Worm (Caenorhabditis elegans): ENCODE measurements around the gene ser-2.

Gene ser-2

ce11 chrX:15276774-15277173 is 26.0 kb downstream of the ser-2 start (continued):
- peak; percentile 95 for TF ChIP-seq lin-14 (GFP tag; optimal IDR thresholded peaks at IDR 0.05)
- peak; percentile 35 for TF ChIP-seq nhr-90 (tag; optimal IDR thresholded peaks at IDR 0.05; ENCODE audit: poor library complexity)
- TF ChIP-seq zag-1 (tag; optimal IDR thresholded peaks at IDR 0.05): peak; percentile 65
- TF ChIP-seq F16B12.6 (tag; optimal IDR thresholded peaks at IDR 0.05): no peak
- TF ChIP-seq lin-13 (GFP tag; optimal IDR thresholded peaks at IDR 0.05): peak; percentile 58
- TF ChIP-seq rnt-1 (tag; optimal IDR thresholded peaks at IDR 0.05): peak; percentile 35
- TF ChIP-seq grh-1 (GFP tag; IDR thresholded peaks at IDR 0.05): peak; percentile 82

ce11 chrX:15276241-15276640 is 26.5 kb downstream of the ser-2 start:
- TF ChIP-seq pqm-1 (tag; optimal IDR thresholded peaks at IDR 0.05): peak; percentile 22
- peak; percentile 39 for TF ChIP-seq elt-2 (tag; optimal IDR thresholded peaks at IDR 0.05)
- no peak for TF ChIP-seq mdl-1 (tag; optimal IDR thresholded peaks at IDR 0.05)

ce11 chrX:15274827-15275761 is 27.7 kb downstream of the ser-2 start:
- TF ChIP-seq lin-13 (GFP tag; optimal IDR thresholded peaks at IDR 0.05) (peak; percentile 88), xbp-1 (tag; optimal IDR thresholded peaks at IDR 0.05) (peak; percentile 27), fkh-8 (tag; optimal IDR thresholded peaks at IDR 0.05) (peak; percentile 83), blmp-1 (tag; optimal IDR thresholded peaks at IDR 0.05) (peak; percentile 99), swsn-7 (tag; optimal IDR thresholded peaks at IDR 0.05) (peak; percentile 81), nhr-12 (tag; optimal IDR thresholded peaks at IDR 0.05) (no peak), pag-3 (tag; optimal IDR thresholded peaks at IDR 0.05; ENCODE audit: borderline replicate concordance, insufficient read depth) (no peak), ceh-82 (tag; optimal IDR thresholded peaks at IDR 0.05) (peak; percentile 8 to 79 (median 59)), aly-2 (tag; optimal IDR thresholded peaks at IDR 0.05) (no peak), nhr-84 (tag; optimal IDR thresholded peaks at IDR 0.05) (no peak), unc-62 (GFP tag; optimal IDR thresholded peaks at IDR 0.05) (no peak), mdl-1 (tag; optimal IDR thresholded peaks at IDR 0.05) (peak in 1 of 2 experiments; percentile 94), unc-130 (tag; optimal IDR thresholded peaks at IDR 0.05) (peak; percentile 80), nhr-237 (tag; optimal IDR thresholded peaks at IDR 0.05) (peak; percentile 15), mef-2 (tag; optimal IDR thresholded peaks at IDR 0.05) (peak; percentile 75), ceh-88 (GFP tag; IDR thresholded peaks at IDR 0.05) (peak; percentile 49; the same call in 1 of the 2 replicates), egl-27 (tag; optimal IDR thresholded peaks at IDR 0.05) (peak; percentile 43 to 81), mep-1 (tag; optimal IDR thresholded peaks at IDR 0.05) (peak; percentile 64), nhr-90 (tag; optimal IDR thresholded peaks at IDR 0.05; ENCODE audit: poor library complexity) (peak; percentile 68), nhr-85 (tag) (peak; percentile 99), grh-1 (GFP tag; IDR thresholded peaks at IDR 0.05) (peak; percentile 94), rnt-1 (tag; optimal IDR thresholded peaks at IDR 0.05) (peak; percentile 84), F16B12.6 (tag; optimal IDR thresholded peaks at IDR 0.05) (no peak), ces-1 (GFP tag; optimal IDR thresholded peaks at IDR 0.05) (no peak), lin-14 (GFP tag; optimal IDR thresholded peaks at IDR 0.05) (peak; percentile 98), nhr-71 (tag; optimal IDR thresholded peaks at IDR 0.05) (peak; percentile 93), nhr-20 (tag; optimal IDR thresholded peaks at IDR 0.05) (peak; percentile 89), fkh-4 (tag; optimal IDR thresholded peaks at IDR 0.05; ENCODE audit: borderline replicate concordance) (no peak), pax-3 (tag; optimal IDR thresholded peaks at IDR 0.05) (peak; percentile 77), C34B4.2 (tag; optimal IDR thresholded peaks at IDR 0.05) (no peak), nhr-19 (GFP tag; conservative IDR thresholded peaks at IDR 0.05) (peak; percentile 85), irx-1 (tag; optimal IDR thresholded peaks at IDR 0.05) (peak; percentile 61), egl-13 (tag; optimal IDR thresholded peaks at IDR 0.05) (peak; percentile 35), nhr-77 (tag; optimal IDR thresholded peaks at IDR 0.05) (peak; percentile 73), efl-3 (GFP tag; optimal IDR thresholded peaks at IDR 0.05) (no peak), lir-3 (tag; optimal IDR thresholded peaks at IDR 0.05; ENCODE audit: poor library complexity) (peak; percentile 61), nhr-47 (tag; optimal IDR thresholded peaks at IDR 0.05) (peak; percentile 79), unc-98 (GFP tag; IDR thresholded peaks at IDR 0.05) (no peak), lin-15B (tag; optimal IDR thresholded peaks at IDR 0.05) (no peak), ets-5 (GFP tag; IDR thresholded peaks at IDR 0.05) (no peak), hlh-17 (GFP tag; optimal IDR thresholded peaks at IDR 0.05; ENCODE audit: borderline replicate concordance) (no peak), nhr-11 (tag; optimal IDR thresholded peaks at IDR 0.05) (peak; percentile 52)

All from whole organism, L1 larva.